Fruit fly (Drosophila melanogaster) whole organism, prepupa: ENCODE results near the gene CG2841.

ENCODE experiments used
- Blimp-1 ChIP-seq: fragments of 200-800 bp; sonication (Bioruptor generic); optimal IDR thresholded peaks from 3 replicates; lab custom pipeline; 2017; ENCODE audit warnings: missing biosample characterization, missing genetic modification characterization, mild to moderate bottlenecking, moderate library complexity, missing genetic modification reagents
- CG10631 ChIP-seq: fragments of 200-800 bp; sonication (Bioruptor generic); optimal IDR thresholded peaks from 2 replicates; lab custom pipeline; 2016; ENCODE audit warnings: missing biosample characterization, missing genetic modification characterization
- CG11294 ChIP-seq: fragments of 200-800 bp; sonication (Bioruptor generic); IDR thresholded peaks from 2 replicates; pipeline ENCODE4 v1.3.6; 2022; ENCODE audit warnings: missing biosample characterization, missing genetic modification characterization
- CG11762 ChIP-seq: fragments of 200-800 bp; sonication (Bioruptor generic); optimal IDR thresholded peaks from 3 replicates; lab custom pipeline; 2016; ENCODE audit warnings: missing biosample characterization, missing genetic modification characterization; ENCODE audit not compliant: insufficient read depth
- CG15336 ChIP-seq: fragments of 200-800 bp; sonication (Bioruptor generic); IDR thresholded peaks from 2 replicates; pipeline ENCODE4 v1.3.6; 2022; ENCODE audit warnings: missing biosample characterization, missing genetic modification characterization
- CG1621 ChIP-seq: fragments of 200-800 bp; sonication (Bioruptor generic); optimal IDR thresholded peaks from 3 replicates; lab custom pipeline; 2018; ENCODE audit warnings: missing biosample characterization, mild to moderate bottlenecking, missing genetic modification characterization
- CG32006 ChIP-seq: fragments of 200-800 bp; sonication (Bioruptor generic); optimal IDR thresholded peaks from 3 replicates; lab custom pipeline; 2017; ENCODE audit warnings: missing biosample characterization, mild to moderate bottlenecking, missing genetic modification characterization
- CG34406 ChIP-seq: fragments of 200-800 bp; sonication (Bioruptor generic); optimal IDR thresholded peaks from 3 replicates; lab custom pipeline; 2016; ENCODE audit warnings: missing biosample characterization, missing genetic modification characterization
- CG3919 ChIP-seq: fragments of 200-800 bp; sonication (Bioruptor generic); optimal IDR thresholded peaks from 3 replicates; lab custom pipeline; 2016; ENCODE audit warnings: missing biosample characterization, missing genetic modification characterization
- CG6163 ChIP-seq: fragments of 200-800 bp; sonication (Bioruptor generic); IDR thresholded peaks from 3 replicates; pipeline ENCODE4 v1.3.6; 2022; ENCODE audit warnings: missing biosample characterization, missing genetic modification characterization
- CG6792 ChIP-seq: fragments of 200-800 bp; sonication (Bioruptor generic); optimal IDR thresholded peaks from 3 replicates; lab custom pipeline; 2016; ENCODE audit warnings: missing biosample characterization, missing genetic modification characterization
- CG6854 ChIP-seq: fragments of 200-800 bp; sonication (Bioruptor generic); optimal IDR thresholded peaks from 2 replicates; lab custom pipeline; 2017; ENCODE audit warnings: missing biosample characterization, mild to moderate bottlenecking, missing genetic modification characterization
- CG8319 ChIP-seq: fragments of 200-800 bp; sonication (Bioruptor generic); optimal IDR thresholded peaks from 3 replicates; lab custom pipeline; 2016; ENCODE audit warnings: missing biosample characterization, missing genetic modification characterization
- CG8632 ChIP-seq: fragments of 200-800 bp; sonication (Bioruptor generic); optimal IDR thresholded peaks from 3 replicates; lab custom pipeline; 2016; ENCODE audit warnings: missing biosample characterization, missing genetic modification characterization
- CG9139 ChIP-seq: fragments of 200-800 bp; sonication (Bioruptor generic); optimal IDR thresholded peaks from 3 replicates; lab custom pipeline; 2017; ENCODE audit warnings: missing biosample characterization, mild to moderate bottlenecking, missing genetic modification characterization
- Eip75B ChIP-seq: fragments of 200-800 bp; sonication (Bioruptor generic); optimal IDR thresholded peaks from 3 replicates; lab custom pipeline; 2016; ENCODE audit warnings: missing biosample characterization, missing genetic modification characterization
- Eip78C ChIP-seq: fragments of 200-800 bp; sonication (Bioruptor generic); peaks from one replicate; lab custom pipeline; 2016; ENCODE audit warnings: missing biosample characterization, missing genetic modification characterization
- Eip93F ChIP-seq: fragments of 200-800 bp; sonication (Bioruptor generic); optimal IDR thresholded peaks from 2 replicates; lab custom pipeline; 2016; ENCODE audit warnings: missing biosample characterization, mild to moderate bottlenecking, missing genetic modification characterization
- Ets96B ChIP-seq: fragments of 200-800 bp; optimal IDR thresholded peaks from 2 replicates; lab custom pipeline; 2019; ENCODE audit warnings: missing biosample characterization, mild to moderate bottlenecking, missing genetic modification characterization, moderate library complexity
- Gug ChIP-seq: fragments of 200-800 bp; sonication (Bioruptor generic); IDR thresholded peaks from 2 replicates; pipeline ENCODE4 v1.3.6; 2022; ENCODE audit warnings: missing biosample characterization, missing genetic modification characterization
- Hr38 ChIP-seq: sonication (Bioruptor generic); optimal IDR thresholded peaks from 2 replicates; lab custom pipeline; 2016; ENCODE audit warnings: missing biosample characterization, missing genetic modification characterization
- Hr4 ChIP-seq: fragments of 200-800 bp; sonication (Bioruptor generic); optimal IDR thresholded peaks from 3 replicates; lab custom pipeline; 2016; ENCODE audit warnings: missing biosample characterization, missing genetic modification characterization
- Lpt ChIP-seq: fragments of 200-800 bp; sonication (Bioruptor generic); optimal IDR thresholded peaks from 3 replicates; lab custom pipeline; 2016; ENCODE audit warnings: missing biosample characterization, missing genetic modification characterization
- Smox ChIP-seq: fragments of 200-800 bp; sonication (Bioruptor generic); optimal IDR thresholded peaks from 3 replicates; lab custom pipeline; 2016; ENCODE audit warnings: missing biosample characterization, missing genetic modification characterization
- Sox102F ChIP-seq: fragments of 200-800 bp; sonication (Bioruptor generic); optimal IDR thresholded peaks from 2 replicates; lab custom pipeline; 2016; ENCODE audit warnings: missing biosample characterization, mild to moderate bottlenecking, missing genetic modification characterization
- Sox14 ChIP-seq: fragments of 200-800 bp; sonication (Bioruptor generic); optimal IDR thresholded peaks from 3 replicates; lab custom pipeline; 2016; ENCODE audit warnings: missing biosample characterization, missing genetic modification characterization
- achi ChIP-seq: fragments of 200-800 bp; sonication (Bioruptor generic); optimal IDR thresholded peaks from 3 replicates; lab custom pipeline; 2016; ENCODE audit warnings: missing biosample characterization, missing genetic modification characterization
- acj6 ChIP-seq: fragments of 200-800 bp; sonication (Bioruptor generic); optimal IDR thresholded peaks from 3 replicates; lab custom pipeline; 2016; ENCODE audit warnings: missing biosample characterization, missing genetic modification characterization
- cyc ChIP-seq: fragments of 200-800 bp; sonication (Bioruptor generic); optimal IDR thresholded peaks from 3 replicates; lab custom pipeline; 2016; ENCODE audit warnings: missing biosample characterization, missing genetic modification characterization
- dac ChIP-seq: fragments of 200-800 bp; sonication (Bioruptor generic); optimal IDR thresholded peaks from 2 replicates; lab custom pipeline; 2017; ENCODE audit warnings: missing biosample characterization, mild to moderate bottlenecking, missing genetic modification characterization
- dsx ChIP-seq: fragments of 200-800 bp; optimal IDR thresholded peaks from 3 replicates; lab custom pipeline; 2019; ENCODE audit warnings: missing biosample characterization, mild to moderate bottlenecking, missing genetic modification characterization, moderate library complexity; ENCODE audit not compliant: poor library complexity, severe bottlenecking
- eg ChIP-seq: fragments of 200-800 bp; sonication (Bioruptor generic); IDR thresholded peaks from 3 replicates; pipeline ENCODE4 v1.3.6; 2022; ENCODE audit warnings: missing biosample characterization, missing genetic modification characterization
- fd59A ChIP-seq: fragments of 200-800 bp; sonication (Bioruptor generic); optimal IDR thresholded peaks from 2 replicates; lab custom pipeline; 2017; ENCODE audit warnings: missing biosample characterization, mild to moderate bottlenecking, missing genetic modification characterization, missing genetic modification reagents
- fd85E ChIP-seq: fragments of 200-800 bp; sonication (Bioruptor generic); optimal IDR thresholded peaks from 3 replicates; lab custom pipeline; 2016; ENCODE audit warnings: missing biosample characterization, missing genetic modification characterization
- fkh ChIP-seq: fragments of 200-800 bp; sonication (Bioruptor generic); optimal IDR thresholded peaks from 3 replicates; lab custom pipeline; 2017; ENCODE audit warnings: missing biosample characterization, mild to moderate bottlenecking, missing genetic modification characterization, moderate library complexity
- lz ChIP-seq: fragments of 200-800 bp; sonication (Bioruptor generic); optimal IDR thresholded peaks from 3 replicates; lab custom pipeline; 2016; ENCODE audit warnings: missing biosample characterization, missing genetic modification characterization
- net ChIP-seq: fragments of 200-800 bp; sonication (Bioruptor generic); optimal IDR thresholded peaks from 3 replicates; lab custom pipeline; 2016; ENCODE audit warnings: missing biosample characterization, missing genetic modification characterization
- salr ChIP-seq, 2 experiments: fragments of 200-800 bp; sonication (Bioruptor generic); optimal IDR thresholded peaks; 3 replicates each; lab custom pipeline; 2016 to 2018; ENCODE audit warnings: missing biosample characterization in 2 of 2, missing genetic modification characterization in 2 of 2, mild to moderate bottlenecking in 1 of 2
- spab ChIP-seq: fragments of 200-800 bp; sonication (Bioruptor generic); optimal IDR thresholded peaks from 2 replicates; lab custom pipeline; 2017; ENCODE audit warnings: missing biosample characterization, mild to moderate bottlenecking, missing genetic modification characterization, missing genetic modification reagents
- ss ChIP-seq, 2 experiments: fragments of 200-800 bp; sonication (Bioruptor generic); optimal IDR thresholded peaks; 2 replicates in 1 of 2; 3 replicates in 1 of 2; lab custom pipeline; 2017 to 2018; ENCODE audit warnings: mild to moderate bottlenecking in 2 of 2, missing biosample characterization in 2 of 2, missing genetic modification characterization in 2 of 2, moderate library complexity in 1 of 2
- svp ChIP-seq: fragments of 200-800 bp; sonication (Bioruptor generic); peaks from one replicate; lab custom pipeline; 2016; ENCODE audit warnings: missing biosample characterization, missing genetic modification characterization
- topi ChIP-seq: fragments of 200-800 bp; sonication (Bioruptor generic); optimal IDR thresholded peaks from 3 replicates; lab custom pipeline; 2016; ENCODE audit warnings: missing biosample characterization, missing genetic modification characterization
- vri ChIP-seq: fragments of 200-800 bp; sonication (Bioruptor generic); optimal IDR thresholded peaks from 3 replicates; lab custom pipeline; 2016; ENCODE audit warnings: missing biosample characterization, mild to moderate bottlenecking, missing genetic modification characterization

Gene CG2841

DNA sequence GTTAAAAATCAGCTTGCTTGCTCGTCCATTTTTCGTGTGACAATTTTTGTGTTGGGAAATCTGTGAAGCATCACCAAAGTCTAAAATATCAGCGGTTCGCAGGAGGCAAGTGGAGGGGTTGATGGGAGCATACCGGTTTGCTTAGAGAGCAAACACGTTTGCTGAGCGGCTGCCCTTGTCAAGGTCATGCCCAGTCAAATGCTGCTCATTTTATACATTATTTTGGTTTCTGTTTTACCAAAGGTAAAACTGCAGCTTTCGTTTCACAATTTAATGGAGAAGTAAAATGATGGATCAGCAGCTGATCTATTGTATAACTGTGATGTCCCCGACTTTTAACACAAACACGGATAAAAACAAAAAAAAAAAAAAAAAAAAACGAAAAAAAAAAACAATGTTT lies 3.7 kb downstream of the CG2841 start:
- no peak for TF ChIP-seq fd59A (GFP tag; lab: Kevin White, UChicago)
- no peak for TF ChIP-seq Eip93F
- TF ChIP-seq Sox14 (GFP tag; lab: Kevin White, UChicago): no peak
- no peak for TF ChIP-seq CG32006 (GFP tag; lab: Kevin White, UChicago)
- no peak for TF ChIP-seq ss (GFP tag; optimal IDR thresholded peaks at IDR 0.05; lab: Kevin White, UChicago)
- TF ChIP-seq vri (GFP tag; lab: Kevin White, UChicago): no peak
- TF ChIP-seq Sox102F: no peak
- no peak for TF ChIP-seq fkh (GFP tag; lab: Kevin White, UChicago)
- no peak for TF ChIP-seq Hr4 (GFP tag; lab: Kevin White, UChicago)
- no peak for TF ChIP-seq CG9139 (GFP tag; lab: Kevin White, UChicago)
- no peak for TF ChIP-seq Lpt
- TF ChIP-seq svp: no peak
- TF ChIP-seq Ets96B (tag; lab: Kevin White, UChicago): no peak
- TF ChIP-seq Blimp-1: no peak
- no peak for TF ChIP-seq lz
- no peak for TF ChIP-seq CG3919

DNA sequence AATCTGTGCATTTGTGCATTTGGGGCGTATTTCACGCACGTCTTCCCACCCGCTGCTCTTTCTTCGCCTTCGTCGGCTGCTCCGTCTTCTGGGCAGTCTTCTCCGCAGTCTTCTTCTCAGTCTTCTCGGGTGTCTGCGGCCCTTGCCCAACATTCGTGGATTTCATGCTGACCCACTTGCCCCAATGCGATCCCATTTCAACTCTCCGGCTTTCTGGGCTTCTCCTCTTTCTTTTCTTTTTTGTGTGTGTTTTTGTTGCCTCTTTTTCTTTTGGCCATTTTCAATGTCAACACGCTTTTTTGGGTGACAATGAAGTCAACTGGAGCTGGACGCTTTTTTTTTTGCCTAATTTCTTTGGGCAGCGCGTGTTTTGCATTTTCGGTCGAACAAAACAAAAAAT lies 5.2 kb downstream of the CG2841 start:
- peak; percentile 33 for TF ChIP-seq vri (GFP tag; lab: Kevin White, UChicago)
- no peak for TF ChIP-seq Hr38 (GFP tag; lab: Kevin White, UChicago)
- TF ChIP-seq CG8632 (GFP tag; lab: Kevin White, UChicago): no peak
- TF ChIP-seq CG11762 (GFP tag; lab: Kevin White, UChicago): no peak
- no peak for TF ChIP-seq fd59A (GFP tag; lab: Kevin White, UChicago)
- no peak for TF ChIP-seq cyc (GFP tag; lab: Kevin White, UChicago)
- peak; percentile 38 for TF ChIP-seq Eip75B
- TF ChIP-seq eg (GFP tag; lab: Robert Waterston, UW): no peak
- no peak for TF ChIP-seq spab (GFP tag; lab: Kevin White, UChicago)
- peak; percentile 9; the same call in 1 of the 3 replicates for TF ChIP-seq CG6163
- TF ChIP-seq svp: peak; percentile 41
- TF ChIP-seq CG34406 (GFP tag; lab: Kevin White, UChicago): no peak
- no peak for TF ChIP-seq dsx (GFP tag; lab: Kevin White, UChicago)
- no peak for TF ChIP-seq dac (GFP tag; lab: Kevin White, UChicago)
- no peak for TF ChIP-seq acj6 (GFP tag; lab: Kevin White, UChicago)
- peak; percentile 24 for TF ChIP-seq Eip78C (GFP tag; lab: Kevin White, UChicago)
- no peak for TF ChIP-seq CG9139 (GFP tag; lab: Kevin White, UChicago)
- TF ChIP-seq lz: no peak
- no peak for TF ChIP-seq CG11294 (GFP tag; lab: Robert Waterston, UW)
- no peak for TF ChIP-seq Ets96B (tag; lab: Kevin White, UChicago)
- no peak for TF ChIP-seq topi (GFP tag; lab: Kevin White, UChicago)
- TF ChIP-seq Gug: no peak
- no peak for TF ChIP-seq Smox
- TF ChIP-seq CG6792: no peak
- no peak for TF ChIP-seq Lpt
- no peak for TF ChIP-seq fd85E (GFP tag; lab: Kevin White, UChicago)
- TF ChIP-seq CG32006 (GFP tag; lab: Kevin White, UChicago): no peak
- peak; percentile 74 for TF ChIP-seq CG6854 (GFP tag; lab: Kevin White, UChicago)
- no peak for TF ChIP-seq Sox102F
- TF ChIP-seq net (GFP tag; lab: Kevin White, UChicago): no peak
- TF ChIP-seq fkh (GFP tag; lab: Kevin White, UChicago): no peak
- TF ChIP-seq CG3919: no peak
- peak; percentile 47 for TF ChIP-seq Blimp-1
- no peak for TF ChIP-seq CG10631 (GFP tag; lab: Kevin White, UChicago)
- TF ChIP-seq salr (GFP tag; optimal IDR thresholded peaks at IDR 0.05; lab: Kevin White, UChicago): no peak
- no peak for TF ChIP-seq CG1621 (tag; lab: Kevin White, UChicago)
- no peak for TF ChIP-seq CG15336
- no peak for TF ChIP-seq CG8319 (GFP tag; lab: Kevin White, UChicago)
- TF ChIP-seq achi (GFP tag; lab: Kevin White, UChicago): no peak
